Worm (Caenorhabditis elegans) whole organism, young adult: ENCODE data around the gene F22E5.22.
"Not testable (repeated sequence)": the region's sequence is repeated elsewhere in the genome, so short reads cannot be mapped to it uniquely, and the experiment has no call there.

Source experiments
- F10E7.11 ChIP-seq: sonication (generic microtip); optimal IDR thresholded peaks from 2 replicates; lab custom pipeline; 2017; ENCODE audit warnings: mild to moderate bottlenecking, missing genetic modification characterization, moderate library complexity, missing compliant biosample characterization
- F57C9.4 ChIP-seq: sonication (generic microtip); optimal IDR thresholded peaks from 2 replicates; lab custom pipeline; 2017; ENCODE audit warnings: mild to moderate bottlenecking, missing genetic modification characterization, missing compliant biosample characterization
- Y95B8A.8 ChIP-seq: fragments of 200-800 bp; sonication (Bioruptor generic); IDR thresholded peaks from 2 replicates; pipeline ENCODE4 v1.3.6; 2022; ENCODE audit warnings: missing genetic modification reagents, missing genetic modification characterization, missing compliant biosample characterization
- ama-1 ChIP-seq, 3 experiments: fragments of 150-350 bp in 1 of 3; sonication (generic microtip) in 2 of 3; optimal IDR thresholded peaks; 2 replicates each; lab custom pipeline; 2014 to 2018; ENCODE audit warnings: missing biosample characterization in 2 of 3, missing genetic modification characterization in 2 of 3, missing genetic modification reagents in 2 of 3
- attf-3 ChIP-seq: fragments of 200-800 bp; sonication (Bioruptor generic); conservative IDR thresholded peaks from 2 replicates; pipeline ENCODE4 v1.3.6; 2022; ENCODE audit warnings: missing genetic modification reagents, missing genetic modification characterization, missing compliant biosample characterization
- ccch-3 ChIP-seq: fragments of 200-800 bp; sonication (Bioruptor generic); optimal IDR thresholded peaks from 2 replicates; lab custom pipeline; 2018; ENCODE audit warnings: mild to moderate bottlenecking, missing genetic modification characterization, missing compliant biosample characterization
- dpl-1 ChIP-seq: fragments of 150-350 bp; optimal IDR thresholded peaks from 2 replicates; lab custom pipeline; 2014; ENCODE audit warnings: missing biosample characterization, missing genetic modification reagents, missing genetic modification characterization
- lin-35 ChIP-seq, 3 experiments: fragments of 150-350 bp in 2 of 3; sonication (generic microtip) in 1 of 3; optimal IDR thresholded peaks; 2 replicates each; lab custom pipeline; 2014 to 2018; ENCODE audit warnings: missing biosample characterization in 3 of 3, missing genetic modification characterization in 3 of 3, missing genetic modification reagents in 3 of 3
- lsy-27 ChIP-seq: sonication (generic microtip); optimal IDR thresholded peaks from 2 replicates; lab custom pipeline; 2017; ENCODE audit warnings: missing genetic modification characterization, mild to moderate bottlenecking, missing compliant biosample characterization, antibody characterized with exemption, missing genotype, borderline replicate concordance; ENCODE audit not compliant: insufficient read depth
- pha-4 ChIP-seq: fragments of 150-350 bp; sonication (generic microtip); optimal IDR thresholded peaks from 2 replicates; lab custom pipeline; 2014; ENCODE audit warnings: missing biosample characterization, missing genetic modification reagents, missing genetic modification characterization
- sea-2 ChIP-seq: fragments of 200-800 bp; sonication (Bioruptor generic); IDR thresholded peaks from 2 replicates; pipeline ENCODE4 v1.3.6; 2022; ENCODE audit warnings: missing genetic modification characterization, missing compliant biosample characterization
- snpc-4 ChIP-seq, 5 experiments: fragments of 150-350 bp in 1 of 5; sonication (generic microtip) in 4 of 5; optimal IDR thresholded peaks; 2 replicates each; lab custom pipeline; 2014 to 2018; ENCODE audit warnings: missing genetic modification characterization in 5 of 5, missing biosample characterization in 3 of 5, antibody characterized with exemption in 2 of 5, mild to moderate bottlenecking in 2 of 5, missing compliant biosample characterization in 2 of 5, missing genotype in 2 of 5, moderate library complexity in 2 of 5, missing genetic modification reagents in 1 of 5
- ztf-3 ChIP-seq: fragments of 200-800 bp; sonication (Bioruptor generic); optimal IDR thresholded peaks from 2 replicates; lab custom pipeline; 2018; ENCODE audit warnings: mild to moderate bottlenecking, missing genetic modification characterization, missing compliant biosample characterization

- TF ChIP-seq pha-4; Y95B8A.8 (GFP tag; lab: Robert Waterston, UW); lin-35 (GFP tag; optimal IDR thresholded peaks at IDR 0.05; lab: Kevin White, UChicago); ztf-3 (GFP tag; lab: Kevin White, UChicago); F10E7.11 (tag; lab: Kevin White, UChicago); sea-2 (GFP tag; lab: Robert Waterston, UW); snpc-4 (GFP tag; optimal IDR thresholded peaks at IDR 0.05; lab: Kevin White, UChicago); snpc-4 (tag; optimal IDR thresholded peaks at IDR 0.05; lab: Kevin White, UChicago); F57C9.4 (tag; lab: Kevin White, UChicago); attf-3 (GFP tag; lab: Robert Waterston, UW); ama-1 (optimal IDR thresholded peaks at IDR 0.05; lab: Kevin White, UChicago); ama-1 (GFP tag; optimal IDR thresholded peaks at IDR 0.05; lab: Kevin White, UChicago); ccch-3 (GFP tag; lab: Kevin White, UChicago); lsy-27 (tag; lab: Kevin White, UChicago); dpl-1 (GFP tag; lab: Kevin White, UChicago): not testable (repeated sequence)
Observed at ce11 chrII:2616634-2617033, 49.1 kb upstream of the F22E5.22 start, which contains the start of gene msrp-5.
